Worm (Caenorhabditis elegans) whole organism, mixed stage, embryonic: Measurements from ENCODE around the gene acl-13.

Source experiments
- M03D4.4 ChIP-seq: sonication (generic microtip); optimal IDR thresholded peaks from 2 replicates; lab custom pipeline; 2017; ENCODE audit warnings: mild to moderate bottlenecking, missing genetic modification characterization, missing compliant biosample characterization
- bed-3 ChIP-seq: fragments of 200-800 bp; sonication (Bioruptor generic); optimal IDR thresholded peaks from 3 replicates; lab custom pipeline; 2018; ENCODE audit warnings: mild to moderate bottlenecking, missing genetic modification characterization, moderate library complexity, missing compliant biosample characterization
- blmp-1 ChIP-seq: fragments of 150-350 bp; optimal IDR thresholded peaks from 2 replicates; lab custom pipeline; 2014; ENCODE audit warnings: missing biosample characterization, missing genetic modification characterization
- ceh-39 ChIP-seq: fragments of 150-350 bp; optimal IDR thresholded peaks from 2 replicates; lab custom pipeline; 2014; ENCODE audit warnings: missing biosample characterization, missing genetic modification characterization
- ceh-43 ChIP-seq: fragments of 200-800 bp; sonication (Bioruptor generic); optimal IDR thresholded peaks from 2 replicates; lab custom pipeline; 2018; ENCODE audit warnings: mild to moderate bottlenecking, missing genetic modification characterization, moderate library complexity, missing compliant biosample characterization
- ceh-83 ChIP-seq: fragments of 200-800 bp; sonication (Bioruptor generic); optimal IDR thresholded peaks from 2 replicates; lab custom pipeline; 2018; ENCODE audit warnings: mild to moderate bottlenecking, missing genetic modification characterization, missing compliant biosample characterization
- ces-1 ChIP-seq: fragments of 150-350 bp; optimal IDR thresholded peaks from 2 replicates; lab custom pipeline; 2014; ENCODE audit warnings: missing biosample characterization, missing genetic modification reagents, missing genetic modification characterization
- cnd-1 ChIP-seq: fragments of 200-800 bp; sonication (Bioruptor generic); optimal IDR thresholded peaks from 2 replicates; lab custom pipeline; 2018; ENCODE audit warnings: mild to moderate bottlenecking, missing genetic modification characterization, missing compliant biosample characterization
- drap-1 ChIP-seq: fragments of 200-800 bp; sonication (Bioruptor generic); optimal IDR thresholded peaks from 3 replicates; lab custom pipeline; 2018; ENCODE audit warnings: mild to moderate bottlenecking, missing genetic modification characterization, missing compliant biosample characterization
- elt-1 ChIP-seq: sonication (generic microtip); optimal IDR thresholded peaks from 2 replicates; lab custom pipeline; 2017; ENCODE audit warnings: missing genetic modification characterization, mild to moderate bottlenecking, missing compliant biosample characterization, antibody characterized with exemption, moderate library complexity, borderline replicate concordance; ENCODE audit not compliant: insufficient read depth
- elt-3 ChIP-seq: fragments of 150-350 bp; optimal IDR thresholded peaks from 2 replicates; lab custom pipeline; 2014; ENCODE audit warnings: missing biosample characterization, missing genetic modification characterization
- flh-1 ChIP-seq: fragments of 200-800 bp; sonication (Bioruptor generic); optimal IDR thresholded peaks from 2 replicates; lab custom pipeline; 2018; ENCODE audit warnings: mild to moderate bottlenecking, missing genetic modification characterization, moderate library complexity, missing compliant biosample characterization
- ham-2 ChIP-seq: fragments of 200-800 bp; sonication (Bioruptor generic); optimal IDR thresholded peaks from 2 replicates; lab custom pipeline; 2018; ENCODE audit warnings: mild to moderate bottlenecking, missing genetic modification characterization, missing compliant biosample characterization
- hlh-1 ChIP-seq: fragments of 150-350 bp; optimal IDR thresholded peaks from 2 replicates; lab custom pipeline; 2014; ENCODE audit warnings: missing biosample characterization, missing genetic modification reagents, missing genetic modification characterization
- lin-13 ChIP-seq: fragments of 150-350 bp; optimal IDR thresholded peaks from 2 replicates; lab custom pipeline; 2014; ENCODE audit warnings: missing biosample characterization, missing genetic modification characterization
- lin-32 ChIP-seq: fragments of 200-800 bp; sonication (Bioruptor generic); optimal IDR thresholded peaks from 2 replicates; lab custom pipeline; 2018; ENCODE audit warnings: mild to moderate bottlenecking, missing genetic modification characterization, missing compliant biosample characterization
- lsy-2 ChIP-seq: fragments of 150-350 bp; optimal IDR thresholded peaks from 2 replicates; lab custom pipeline; 2014; ENCODE audit warnings: missing biosample characterization, missing genetic modification characterization
- mab-5 ChIP-seq: fragments of 150-350 bp; optimal IDR thresholded peaks from 2 replicates; lab custom pipeline; 2014; ENCODE audit warnings: missing biosample characterization, missing genetic modification characterization
- mep-1 ChIP-seq: fragments of 150-350 bp; optimal IDR thresholded peaks from 2 replicates; lab custom pipeline; 2017; ENCODE audit warnings: missing biosample characterization, missing genetic modification reagents, missing genetic modification characterization, inconsistent platforms
- mls-2 ChIP-seq: sonication (generic microtip); optimal IDR thresholded peaks from 2 replicates; lab custom pipeline; 2016; ENCODE audit warnings: mild to moderate bottlenecking, missing genetic modification characterization, moderate library complexity, missing compliant biosample characterization
- nhr-12 ChIP-seq: fragments of 150-350 bp; optimal IDR thresholded peaks from 2 replicates; lab custom pipeline; 2014; ENCODE audit warnings: missing biosample characterization, missing genetic modification characterization
- nhr-2 ChIP-seq: fragments of 150-350 bp; optimal IDR thresholded peaks from 2 replicates; lab custom pipeline; 2014; ENCODE audit warnings: missing biosample characterization, missing genetic modification characterization
- nhr-237 ChIP-seq: fragments of 150-350 bp; optimal IDR thresholded peaks from 2 replicates; lab custom pipeline; 2014; ENCODE audit warnings: missing biosample characterization, missing genetic modification characterization
- nhr-28 ChIP-seq: fragments of 150-350 bp; optimal IDR thresholded peaks from 2 replicates; lab custom pipeline; 2014; ENCODE audit warnings: missing biosample characterization, missing genetic modification characterization
- nhr-76 ChIP-seq: sonication (generic microtip); optimal IDR thresholded peaks from 2 replicates; lab custom pipeline; 2017; ENCODE audit warnings: missing biosample characterization, missing genetic modification characterization
- pha-4 ChIP-seq: fragments of 150-350 bp; optimal IDR thresholded peaks from 2 replicates; lab custom pipeline; 2018; ENCODE audit warnings: missing biosample characterization, missing genetic modification reagents, missing genetic modification characterization
- sem-2 ChIP-seq: fragments of 200-800 bp; sonication (Bioruptor generic); optimal IDR thresholded peaks from 2 replicates; lab custom pipeline; 2018; ENCODE audit warnings: mild to moderate bottlenecking, missing genetic modification characterization, missing compliant biosample characterization
- snpc-4 ChIP-seq: fragments of 150-350 bp; optimal IDR thresholded peaks from 2 replicates; lab custom pipeline; 2014; ENCODE audit warnings: missing biosample characterization, missing genetic modification characterization
- sptf-1 ChIP-seq: sonication (generic microtip); optimal IDR thresholded peaks from 2 replicates; lab custom pipeline; 2017; ENCODE audit warnings: mild to moderate bottlenecking, missing genetic modification characterization, moderate library complexity, missing compliant biosample characterization
- tbx-8 ChIP-seq: fragments of 200-800 bp; sonication (Bioruptor generic); optimal IDR thresholded peaks from 2 replicates; lab custom pipeline; 2018; ENCODE audit warnings: mild to moderate bottlenecking, missing genetic modification characterization, moderate library complexity, missing compliant biosample characterization
- unc-120 ChIP-seq: sonication (generic microtip); optimal IDR thresholded peaks from 2 replicates; lab custom pipeline; 2017; ENCODE audit warnings: missing genetic modification characterization, missing compliant biosample characterization; ENCODE audit not compliant: poor library complexity, severe bottlenecking
- unc-39 ChIP-seq: fragments of 150-350 bp; optimal IDR thresholded peaks from 2 replicates; lab custom pipeline; 2014; ENCODE audit warnings: missing biosample characterization, missing genetic modification characterization
- unc-62 ChIP-seq: fragments of 150-350 bp; optimal IDR thresholded peaks from 2 replicates; lab custom pipeline; 2014; ENCODE audit warnings: missing biosample characterization, missing genetic modification reagents, missing genetic modification characterization
- zip-8 ChIP-seq: fragments of 150-350 bp; optimal IDR thresholded peaks from 2 replicates; lab custom pipeline; 2014; ENCODE audit warnings: missing biosample characterization, missing genetic modification characterization
- ztf-11 ChIP-seq: fragments of 150-350 bp; optimal IDR thresholded peaks from 2 replicates; lab custom pipeline; 2014; ENCODE audit warnings: missing biosample characterization, missing genetic modification characterization

The acl-13 gene

ce11 chrIV:12391003-12391637 lies 19.1 kb upstream of the acl-13 start, which contains the start of the genes rps-23 and dpm-3:
rps-23 (minus strand) TSS chrIV:12391053.
dpm-3 (plus strand) TSS chrIV:12391587.
- TF ChIP-seq ces-1 (GFP tag; lab: Kevin White, UChicago) (no peak), cnd-1 (tag; lab: Kevin White, UChicago) (peak; percentile 49), nhr-28 (no peak), nhr-2 (tag; lab: Kevin White, UChicago) (peak; percentile 64), snpc-4 (tag; lab: Kevin White, UChicago) (no peak), ceh-43 (GFP tag; lab: Kevin White, UChicago) (peak; percentile 45), zip-8 (tag; lab: Kevin White, UChicago) (no peak), drap-1 (GFP tag; lab: Kevin White, UChicago) (peak; percentile 50), ztf-11 (tag; lab: Kevin White, UChicago) (no peak), ceh-83 (no peak), elt-3 (tag; lab: Kevin White, UChicago) (no peak), M03D4.4 (peak; percentile 45), lin-13 (tag; lab: Kevin White, UChicago) (peak; percentile 83), unc-62 (peak; percentile 49), ham-2 (peak; percentile 37), pha-4 (tag; lab: Kevin White, UChicago) (peak; percentile 67), bed-3 (no peak), ceh-39 (peak; percentile 88), blmp-1 (tag; lab: Kevin White, UChicago) (no peak), unc-120 (tag; lab: Kevin White, UChicago) (peak; percentile 43), nhr-237 (tag; lab: Kevin White, UChicago) (peak; percentile 83), nhr-12 (tag; lab: Kevin White, UChicago) (no peak), lsy-2 (tag; lab: Kevin White, UChicago) (peak; percentile 99), mab-5 (tag; lab: Kevin White, UChicago) (peak; percentile 45), unc-39 (no peak), mls-2 (tag; lab: Kevin White, UChicago) (peak; percentile 22), hlh-1 (tag; lab: Kevin White, UChicago) (peak; percentile 85), sptf-1 (tag; lab: Kevin White, UChicago) (peak; percentile 78), lin-32 (GFP tag; lab: Kevin White, UChicago) (no peak), sem-2 (GFP tag; lab: Kevin White, UChicago) (no peak), nhr-76 (tag; lab: Kevin White, UChicago) (no peak), mep-1 (peak; percentile 80), flh-1 (GFP tag; lab: Kevin White, UChicago) (no peak), elt-1 (tag; lab: Kevin White, UChicago) (no peak), tbx-8 (GFP tag; lab: Kevin White, UChicago) (no peak)
- TF ChIP-seq, all 35 proteins: peak for 18

DNA sequence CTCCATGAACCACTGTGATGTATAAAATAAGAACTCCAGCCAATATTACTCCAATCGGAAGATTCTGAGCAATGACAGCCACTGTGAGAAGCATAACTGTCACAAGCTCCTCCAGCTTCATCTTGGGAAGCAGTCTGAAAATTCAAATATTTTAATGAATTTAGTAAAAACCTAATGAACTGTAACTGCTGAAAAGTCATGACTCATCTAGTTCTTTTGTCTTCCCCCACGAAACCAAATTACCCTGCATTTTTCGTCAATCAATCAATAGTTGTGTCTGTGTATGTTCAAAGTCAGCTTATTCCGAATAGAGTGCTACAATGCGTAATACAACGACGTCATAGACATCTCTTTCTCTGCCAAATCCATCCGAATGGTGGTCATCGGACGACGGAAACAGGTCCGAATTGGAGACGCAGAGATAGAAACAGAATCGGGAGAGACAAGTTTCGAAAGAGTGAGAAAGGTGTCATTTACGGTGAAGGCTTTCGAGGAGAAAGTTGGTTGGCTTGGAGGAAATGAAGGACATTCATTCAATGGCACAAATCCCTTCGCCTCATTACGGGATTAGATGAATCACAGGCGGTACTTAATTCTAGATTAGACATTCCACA lies 13.5 kb upstream of the acl-13 start:
- TF ChIP-seq pha-4 (tag; lab: Kevin White, UChicago) = no peak
- TF ChIP-seq tbx-8 (GFP tag; lab: Kevin White, UChicago) = no peak
- TF ChIP-seq nhr-28 = no peak
- TF ChIP-seq mab-5 (tag; lab: Kevin White, UChicago) = no peak
- peak; percentile 74 for TF ChIP-seq blmp-1 (tag; lab: Kevin White, UChicago)
- TF ChIP-seq ztf-11 (tag; lab: Kevin White, UChicago) = no peak
- peak; percentile 5 for TF ChIP-seq elt-3 (tag; lab: Kevin White, UChicago)
- no peak for TF ChIP-seq snpc-4 (tag; lab: Kevin White, UChicago)
- no peak for TF ChIP-seq ceh-83
- TF ChIP-seq ham-2 = peak; percentile 50

ce11 chrIV:12398437-12398836 lies 11.8 kb upstream of the acl-13 start, which contains the start of gene acs-20:
acs-20 (minus strand) TSS chrIV:12398706.
- TF ChIP-seq M03D4.4 = no peak
- no peak for TF ChIP-seq unc-62
- no peak for TF ChIP-seq tbx-8 (GFP tag; lab: Kevin White, UChicago)
- TF ChIP-seq lin-13 (tag; lab: Kevin White, UChicago) = no peak
- TF ChIP-seq ham-2 = no peak
- no peak for TF ChIP-seq nhr-12 (tag; lab: Kevin White, UChicago)
- TF ChIP-seq flh-1 (GFP tag; lab: Kevin White, UChicago) = no peak
- no peak for TF ChIP-seq nhr-237 (tag; lab: Kevin White, UChicago)
- TF ChIP-seq lin-32 (GFP tag; lab: Kevin White, UChicago) = no peak
- no peak for TF ChIP-seq mls-2 (tag; lab: Kevin White, UChicago)
- no peak for TF ChIP-seq unc-120 (tag; lab: Kevin White, UChicago)
- no peak for TF ChIP-seq ceh-83
- no peak for TF ChIP-seq sem-2 (GFP tag; lab: Kevin White, UChicago)
- no peak for TF ChIP-seq nhr-28
- no peak for TF ChIP-seq elt-1 (tag; lab: Kevin White, UChicago)
- TF ChIP-seq mab-5 (tag; lab: Kevin White, UChicago) = no peak
- TF ChIP-seq elt-3 (tag; lab: Kevin White, UChicago) = no peak
- TF ChIP-seq drap-1 (GFP tag; lab: Kevin White, UChicago) = no peak
- TF ChIP-seq bed-3 = no peak
